Fruit fly (Drosophila melanogaster) whole organism, embryonic: Measurements from ENCODE around the gene CG14024.
A peak's percentile ranks its signal among the peaks of the same experiment; 100 is the strongest.

Experiments used
- Adf1 ChIP-seq: fragments of 200-800 bp; sonication (Bioruptor generic); IDR thresholded peaks from 2 replicates; pipeline ENCODE4 v1.3.6; 2022; ENCODE audit warnings: missing biosample characterization, missing genetic modification characterization
- Blimp-1 ChIP-seq: fragments of 200-800 bp; sonication (Bioruptor generic); optimal IDR thresholded peaks from 3 replicates; lab custom pipeline; 2018; ENCODE audit warnings: missing biosample characterization, missing genetic modification characterization, mild to moderate bottlenecking, moderate library complexity, missing genetic modification reagents
- CG10267 ChIP-seq: fragments of 200-800 bp; sonication (Bioruptor generic); optimal IDR thresholded peaks from 2 replicates; lab custom pipeline; 2018; ENCODE audit warnings: missing biosample characterization, mild to moderate bottlenecking, missing genetic modification characterization, moderate library complexity
- CG10543 ChIP-seq: fragments of 200-800 bp; sonication (Bioruptor generic); optimal IDR thresholded peaks from 3 replicates; lab custom pipeline; 2017; ENCODE audit warnings: missing biosample characterization, mild to moderate bottlenecking, missing genetic modification characterization, moderate library complexity
- CG10979 ChIP-seq: fragments of 200-800 bp; sonication (Bioruptor generic); optimal IDR thresholded peaks from 2 replicates; lab custom pipeline; 2018; ENCODE audit warnings: missing biosample characterization, mild to moderate bottlenecking, missing genetic modification characterization, moderate library complexity
- CG11696 ChIP-seq: fragments of 200-800 bp; sonication (Bioruptor generic); IDR thresholded peaks from 2 replicates; pipeline ENCODE4 v1.3.6; 2022; ENCODE audit warnings: missing biosample characterization, missing genetic modification characterization
- CG11723 ChIP-seq: fragments of 200-800 bp; sonication (Bioruptor generic); optimal IDR thresholded peaks from 2 replicates; lab custom pipeline; 2017; ENCODE audit warnings: missing biosample characterization, mild to moderate bottlenecking, missing genetic modification characterization
- CG12942 ChIP-seq: fragments of 200-800 bp; sonication (Bioruptor generic); optimal IDR thresholded peaks from 3 replicates; lab custom pipeline; 2016; ENCODE audit warnings: missing biosample characterization, missing genetic modification characterization
- CG17568 ChIP-seq: fragments of 200-800 bp; sonication (Bioruptor generic); optimal IDR thresholded peaks from 2 replicates; lab custom pipeline; 2018; ENCODE audit warnings: missing biosample characterization, mild to moderate bottlenecking, missing genetic modification characterization, moderate library complexity
- CG1792 ChIP-seq: fragments of 200-800 bp; sonication (Bioruptor generic); optimal IDR thresholded peaks from 2 replicates; lab custom pipeline; 2016; ENCODE audit warnings: missing biosample characterization, missing genetic modification characterization
- CG1832 ChIP-seq: fragments of 200-800 bp; sonication (Bioruptor generic); optimal IDR thresholded peaks from 2 replicates; lab custom pipeline; 2017; ENCODE audit warnings: missing biosample characterization, mild to moderate bottlenecking, missing genetic modification characterization, inconsistent platforms
- CG30403 ChIP-seq: fragments of 200-800 bp; sonication (Bioruptor generic); optimal IDR thresholded peaks from 3 replicates; lab custom pipeline; 2016; ENCODE audit warnings: missing biosample characterization, missing genetic modification characterization
- CG31388 ChIP-seq: fragments of 200-800 bp; sonication (Bioruptor generic); optimal IDR thresholded peaks from 2 replicates; lab custom pipeline; 2016; ENCODE audit warnings: missing biosample characterization, missing genetic modification characterization
- CG3281 ChIP-seq: fragments of 200-800 bp; sonication (Bioruptor generic); optimal IDR thresholded peaks from 3 replicates; lab custom pipeline; 2017; ENCODE audit warnings: missing biosample characterization, mild to moderate bottlenecking, missing genetic modification characterization
- CG34224 ChIP-seq: fragments of 200-800 bp; sonication (Bioruptor generic); IDR thresholded peaks from 3 replicates; pipeline ENCODE4 v1.3.6; 2022; ENCODE audit warnings: missing biosample characterization, missing genetic modification characterization; ENCODE audit not compliant: partially characterized antibody
- CG34422 ChIP-seq: fragments of 200-800 bp; sonication (Bioruptor generic); IDR thresholded peaks from 3 replicates; pipeline ENCODE4 v1.3.6; 2022; ENCODE audit warnings: missing biosample characterization, missing genetic modification characterization
- CG4360 ChIP-seq: fragments of 200-800 bp; sonication (Bioruptor generic); IDR thresholded peaks from 2 replicates; pipeline ENCODE4 v1.3.6; 2022; ENCODE audit warnings: missing biosample characterization, missing genetic modification characterization
- CG5245 ChIP-seq: fragments of 200-800 bp; sonication (Bioruptor generic); optimal IDR thresholded peaks from 3 replicates; lab custom pipeline; 2016; ENCODE audit warnings: missing biosample characterization, missing genetic modification characterization
- CG6683 ChIP-seq: fragments of 200-800 bp; sonication (Bioruptor generic); optimal IDR thresholded peaks from 2 replicates; lab custom pipeline; 2017; ENCODE audit warnings: missing biosample characterization, mild to moderate bottlenecking, missing genetic modification characterization, missing genetic modification reagents
- CG7786 ChIP-seq: fragments of 200-800 bp; sonication (Bioruptor generic); optimal IDR thresholded peaks from 2 replicates; lab custom pipeline; 2016; ENCODE audit warnings: missing biosample characterization, missing genetic modification characterization
- CG7987 ChIP-seq: fragments of 200-800 bp; sonication (Bioruptor generic); optimal IDR thresholded peaks from 2 replicates; lab custom pipeline; 2018; ENCODE audit warnings: missing biosample characterization, mild to moderate bottlenecking, missing genetic modification characterization, moderate library complexity
- CG9437 ChIP-seq: fragments of 200-800 bp; sonication (Bioruptor generic); optimal IDR thresholded peaks from 2 replicates; lab custom pipeline; 2018; ENCODE audit warnings: missing biosample characterization, mild to moderate bottlenecking, missing genetic modification characterization
- CG9609 ChIP-seq: fragments of 200-800 bp; sonication (Bioruptor generic); optimal IDR thresholded peaks from 3 replicates; lab custom pipeline; 2016; ENCODE audit warnings: missing biosample characterization, missing genetic modification characterization
- CG9817 ChIP-seq: fragments of 200-800 bp; sonication (Bioruptor generic); optimal IDR thresholded peaks from 2 replicates; lab custom pipeline; 2018; ENCODE audit warnings: missing biosample characterization, mild to moderate bottlenecking, missing genetic modification characterization, moderate library complexity
- Dip2 ChIP-seq: fragments of 200-800 bp; sonication (Bioruptor generic); IDR thresholded peaks from 2 replicates; pipeline ENCODE4 v1.3.6; 2022; ENCODE audit warnings: missing biosample characterization, missing genetic modification characterization
- GATAe ChIP-seq: fragments of 200-800 bp; sonication (Bioruptor generic); conservative IDR thresholded peaks from 2 replicates; pipeline ENCODE4 v1.3.6; 2022; ENCODE audit warnings: missing biosample characterization, missing genetic modification characterization
- Hr39 ChIP-seq: fragments of >200 bp; optimal IDR thresholded peaks from 2 replicates; lab custom pipeline; 2017
- NFAT ChIP-seq: fragments of 200-800 bp; sonication (Bioruptor generic); IDR thresholded peaks from 2 replicates; pipeline ENCODE4 v1.3.6; 2022; ENCODE audit warnings: missing biosample characterization, missing genetic modification characterization
- Rfx ChIP-seq: fragments of 200-800 bp; sonication (Bioruptor generic); IDR thresholded peaks from 2 replicates; pipeline ENCODE4 v1.3.6; 2022; ENCODE audit warnings: missing biosample characterization, missing genetic modification characterization
- ac ChIP-seq: fragments of 200-800 bp; sonication (Bioruptor generic); optimal IDR thresholded peaks from 3 replicates; lab custom pipeline; 2017; ENCODE audit warnings: missing biosample characterization, mild to moderate bottlenecking, missing genetic modification characterization
- ase ChIP-seq: fragments of 200-800 bp; sonication (Bioruptor generic); IDR thresholded peaks from 3 replicates; pipeline ENCODE4 v1.3.6; 2022; ENCODE audit warnings: missing biosample characterization, missing genetic modification characterization
- az2 ChIP-seq: fragments of 200-800 bp; sonication (Bioruptor generic); optimal IDR thresholded peaks from 3 replicates; lab custom pipeline; 2016; ENCODE audit warnings: missing biosample characterization, missing genetic modification characterization
- chif ChIP-seq, 2 experiments: fragments of 200-800 bp; sonication (Bioruptor generic); optimal IDR thresholded peaks; 3 replicates each; lab custom pipeline; 2016; ENCODE audit warnings: missing biosample characterization in 2 of 2, missing genetic modification characterization in 2 of 2
- croc ChIP-seq: fragments of 200-800 bp; sonication (Bioruptor generic); conservative IDR thresholded peaks from 3 replicates; pipeline ENCODE4 v1.3.6; 2022; ENCODE audit warnings: missing biosample characterization, missing genetic modification characterization
- eve ChIP-seq, 2 experiments: fragments of >200 bp; optimal IDR thresholded peaks; 2 replicates each; lab custom pipeline; 2017; ENCODE audit warnings: missing biosample characterization in 2 of 2, missing genetic modification characterization in 2 of 2
- ewg ChIP-seq: fragments of 200-800 bp; sonication (Bioruptor generic); optimal IDR thresholded peaks from 3 replicates; lab custom pipeline; 2017; ENCODE audit warnings: mild to moderate bottlenecking, missing biosample characterization, missing genetic modification reagents, missing genetic modification characterization
- kah ChIP-seq: fragments of 200-800 bp; sonication (Bioruptor generic); optimal IDR thresholded peaks from 2 replicates; lab custom pipeline; 2018; ENCODE audit warnings: missing biosample characterization, mild to moderate bottlenecking, missing genetic modification characterization
- kni ChIP-seq: fragments of 200-800 bp; sonication (Bioruptor generic); optimal IDR thresholded peaks from 3 replicates; lab custom pipeline; 2017; ENCODE audit warnings: mild to moderate bottlenecking, missing biosample characterization, missing genetic modification reagents, missing genetic modification characterization
- lov ChIP-seq, 2 experiments: fragments of 200-800 bp in 1 of 2; fragments of >200 bp in 1 of 2; sonication (Bioruptor generic) in 1 of 2; IDR thresholded peaks in 1 of 2; optimal IDR thresholded peaks in 1 of 2; 2 replicates in 1 of 2; 3 replicates in 1 of 2; pipeline versions ENCODE4 v1.3.6 to Lab custom; 2017 to 2022; ENCODE audit warnings: missing biosample characterization in 1 of 2, missing genetic modification characterization in 1 of 2
- pzg ChIP-seq: fragments of 200-800 bp; sonication (Bioruptor generic); optimal IDR thresholded peaks from 3 replicates; lab custom pipeline; 2018; ENCODE audit warnings: missing biosample characterization, mild to moderate bottlenecking, missing genetic modification characterization, moderate library complexity
- ranshi ChIP-seq: fragments of 200-800 bp; sonication (Bioruptor generic); IDR thresholded peaks from 2 replicates; pipeline ENCODE4 v1.3.6; 2022; ENCODE audit warnings: missing biosample characterization, missing genetic modification characterization
- repo ChIP-seq: fragments of 200-800 bp; sonication (Bioruptor generic); optimal IDR thresholded peaks from 2 replicates; lab custom pipeline; 2016; ENCODE audit warnings: missing biosample characterization, missing genetic modification characterization
- schlank ChIP-seq: fragments of 200-800 bp; sonication (Bioruptor generic); optimal IDR thresholded peaks from 2 replicates; lab custom pipeline; 2018; ENCODE audit warnings: missing biosample characterization, mild to moderate bottlenecking, missing genetic modification characterization
- sd ChIP-seq: fragments of 200-800 bp; sonication (Bioruptor generic); optimal IDR thresholded peaks from 3 replicates; lab custom pipeline; 2018; ENCODE audit warnings: missing biosample characterization, mild to moderate bottlenecking, missing genetic modification characterization, moderate library complexity
- shn ChIP-seq: fragments of 200-800 bp; sonication (Bioruptor generic); optimal IDR thresholded peaks from 3 replicates; lab custom pipeline; 2016; ENCODE audit warnings: missing biosample characterization, missing genetic modification characterization
- tin ChIP-seq: fragments of 200-800 bp; sonication (Bioruptor generic); optimal IDR thresholded peaks from 3 replicates; lab custom pipeline; 2016; ENCODE audit warnings: missing biosample characterization, missing genetic modification characterization
- tup ChIP-seq: fragments of 200-800 bp; sonication (Bioruptor generic); optimal IDR thresholded peaks from 2 replicates; lab custom pipeline; 2016; ENCODE audit warnings: missing biosample characterization, mild to moderate bottlenecking, missing genetic modification characterization, moderate library complexity
- tx ChIP-seq: fragments of 200-800 bp; sonication (Bioruptor generic); optimal IDR thresholded peaks from 2 replicates; lab custom pipeline; 2016; ENCODE audit warnings: missing biosample characterization, missing genetic modification characterization
- zfh1 ChIP-seq: fragments of 200-800 bp; sonication (Bioruptor generic); IDR thresholded peaks from 3 replicates; pipeline ENCODE4 v1.3.6; 2022; ENCODE audit warnings: missing biosample characterization, missing genetic modification characterization

CG14024 gene

DNA sequence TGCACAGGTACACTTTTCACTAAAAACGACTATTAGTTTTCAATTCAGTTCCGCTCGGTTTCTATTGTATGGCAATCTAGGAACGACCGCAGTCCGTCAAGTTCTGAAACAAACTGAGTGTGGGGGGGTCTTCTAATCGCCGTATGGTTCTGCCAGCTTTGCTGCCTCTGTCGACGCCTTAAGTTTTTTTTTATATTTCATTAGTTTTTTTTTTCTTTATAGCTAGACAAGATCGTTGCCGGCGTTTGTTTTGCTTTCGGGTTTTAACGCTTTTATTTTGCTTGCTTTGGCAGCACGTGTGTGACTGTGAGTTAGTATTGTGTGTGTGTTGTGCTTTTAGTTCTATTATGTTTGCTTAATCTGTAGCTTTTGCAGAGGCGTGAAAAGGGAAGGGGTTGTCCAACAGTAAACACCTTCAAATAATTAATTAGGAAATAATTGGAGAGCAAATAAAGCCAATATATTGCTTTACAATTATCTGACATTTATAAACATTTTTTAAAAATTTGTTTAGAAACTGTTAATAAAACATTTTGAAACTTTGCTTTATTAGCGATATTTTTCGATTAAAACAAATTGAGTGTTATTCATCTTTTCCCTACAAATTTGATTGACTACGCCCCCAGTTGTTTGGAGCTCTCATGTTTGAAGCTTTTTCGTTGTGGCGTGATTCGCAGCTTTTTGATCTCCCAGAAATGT is 27.6 kb upstream of the CG14024 start, which contains the start of gene Acsf2 (continued):
- TF ChIP-seq CG7987 (GFP tag; lab: Kevin White, UChicago) = peak; percentile 90
- TF ChIP-seq tin (GFP tag; lab: Kevin White, UChicago) = peak; percentile 85
- TF ChIP-seq chif (GFP tag; optimal IDR thresholded peaks at IDR 0.05; lab: Kevin White, UChicago) = peak; percentile 82 to 95
- TF ChIP-seq shn (GFP tag; lab: Kevin White, UChicago) = peak; percentile 94
- peak; percentile 93 for TF ChIP-seq GATAe (GFP tag; lab: Robert Waterston, UW)
- TF ChIP-seq Rfx (GFP tag; lab: Robert Waterston, UW) = peak; percentile 99
- peak; percentile 80 for TF ChIP-seq az2 (GFP tag; lab: Kevin White, UChicago)
- TF ChIP-seq CG34422 = peak; percentile 95
- peak; percentile 98 for TF ChIP-seq NFAT (GFP tag; lab: Robert Waterston, UW)
- peak; percentile 49; the same call in 2 of the 3 replicates for TF ChIP-seq croc (GFP tag; lab: Robert Waterston, UW)
- TF ChIP-seq CG30403 (GFP tag; lab: Kevin White, UChicago) = peak; percentile 98
- TF ChIP-seq CG3281 (GFP tag; lab: Kevin White, UChicago) = peak; percentile 99
- TF ChIP-seq CG1832 (GFP tag; lab: Kevin White, UChicago) = no peak
- no peak for TF ChIP-seq CG4360
- no peak for TF ChIP-seq lov (optimal IDR thresholded peaks at IDR 0.05; lab: Kevin White, UChicago)
- TF ChIP-seq lov (GFP tag; IDR thresholded peaks at IDR 0.05; lab: Robert Waterston, UW) = no peak
- TF ChIP-seq CG10267 (tag; lab: Kevin White, UChicago) = peak; percentile 82
- peak; percentile 79 for TF ChIP-seq repo (GFP tag; lab: Kevin White, UChicago)
- TF ChIP-seq Dip2 = peak; percentile 62; the same call in 1 of the 2 replicates
- TF ChIP-seq CG10979 = peak; percentile 35
- peak; percentile 88 for TF ChIP-seq CG9437 (GFP tag; lab: Kevin White, UChicago)
- TF ChIP-seq sd (tag; lab: Kevin White, UChicago) = peak; percentile 93
- peak; percentile 94 for TF ChIP-seq tx (GFP tag; lab: Kevin White, UChicago)
- TF ChIP-seq CG34224 (GFP tag; lab: Robert Waterston, UW) = no peak
- TF ChIP-seq ewg (GFP tag; lab: Kevin White, UChicago) = peak; percentile 59
- TF ChIP-seq eve (GFP tag; optimal IDR thresholded peaks at IDR 0.05; lab: Kevin White, UChicago) = peak in 1 of 2 experiments; percentile 89
- peak; percentile 86 for TF ChIP-seq CG17568 (GFP tag; lab: Kevin White, UChicago)
- peak; percentile 98 for TF ChIP-seq CG9817 (tag; lab: Kevin White, UChicago)
- peak; percentile 73 for TF ChIP-seq CG5245 (GFP tag; lab: Kevin White, UChicago)
- peak; percentile 70 for TF ChIP-seq tup
- no peak for TF ChIP-seq ac (GFP tag; lab: Kevin White, UChicago)
- TF ChIP-seq CG1792 (GFP tag; lab: Kevin White, UChicago) = peak; percentile 90
- peak; percentile 84 for TF ChIP-seq ase (GFP tag; lab: Robert Waterston, UW)
- TF ChIP-seq kni (GFP tag; lab: Kevin White, UChicago) = no peak
- TF ChIP-seq CG6683 (GFP tag; lab: Kevin White, UChicago) = peak; percentile 95
- TF ChIP-seq CG10543 (GFP tag; lab: Kevin White, UChicago) = peak; percentile 97
- peak; percentile 56 for TF ChIP-seq kah (GFP tag; lab: Kevin White, UChicago)
- peak; percentile 97 for TF ChIP-seq ranshi (GFP tag; lab: Robert Waterston, UW)
- no peak for TF ChIP-seq Hr39 (lab: Kevin White, UChicago)
- peak; percentile 84 for TF ChIP-seq CG11696 (GFP tag; lab: Robert Waterston, UW)
- peak; percentile 96 for TF ChIP-seq schlank (tag; lab: Kevin White, UChicago)
- TF ChIP-seq Adf1 = peak; percentile 96
- TF ChIP-seq pzg (GFP tag; lab: Kevin White, UChicago) = peak; percentile 21
- peak; percentile 82 for TF ChIP-seq CG11723 (GFP tag; lab: Kevin White, UChicago)
- peak; percentile 94 for TF ChIP-seq CG9609 (GFP tag; lab: Kevin White, UChicago)
- TF ChIP-seq CG7786 = peak; percentile 98
- TF ChIP-seq zfh1 = peak; percentile 81; the same call in 2 of the 3 replicates
- peak; percentile 66 for TF ChIP-seq Blimp-1 (GFP tag; lab: Kevin White, UChicago)
- TF ChIP-seq CG31388 (GFP tag; lab: Kevin White, UChicago) = peak; percentile 79
- TF ChIP-seq CG12942 = peak; percentile 90
